Worm (Caenorhabditis elegans) whole organism, midembryonic: Measurements from ENCODE around the gene grd-4.

Source experiments
- T22C8.4 ChIP-seq: fragments of 200-800 bp; sonication (Bioruptor generic); IDR thresholded peaks from 2 replicates; pipeline ENCODE4 v1.3.6; 2022; ENCODE audit warnings: missing genetic modification characterization, missing compliant biosample characterization
- ztf-23 ChIP-seq: fragments of 200-800 bp; sonication (Bioruptor generic); IDR thresholded peaks from 2 replicates; pipeline ENCODE4 v1.3.6; 2022; ENCODE audit warnings: missing genetic modification reagents, missing genetic modification characterization, missing compliant biosample characterization

DNA sequence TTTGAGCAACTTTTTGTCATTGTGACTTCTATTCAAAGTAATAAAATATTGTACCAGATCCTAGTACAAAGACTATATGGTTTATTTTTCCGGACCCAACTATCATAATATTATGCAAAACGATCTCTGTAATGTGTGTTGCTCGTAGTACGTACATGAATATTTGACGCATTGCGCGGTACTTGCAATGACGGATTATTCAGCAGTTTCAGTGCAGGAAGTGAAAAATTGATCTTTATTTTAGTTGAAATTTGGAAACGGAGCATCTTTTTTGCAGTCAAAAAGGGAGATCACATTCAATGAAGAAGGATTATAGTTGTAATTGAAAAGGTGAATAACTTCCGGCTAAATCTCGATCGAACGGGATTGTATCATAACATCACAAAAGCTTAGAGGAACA, 17.1 kb upstream of the grd-4 start:
- TF ChIP-seq T22C8.4: no peak
- no peak for TF ChIP-seq ztf-23
